Worm (Caenorhabditis elegans) whole organism, midembryonic: Measurements from ENCODE around the gene F01F1.11.

ENCODE experiments used
- T22C8.4 ChIP-seq: fragments of 200-800 bp; sonication (Bioruptor generic); IDR thresholded peaks from 2 replicates; pipeline ENCODE4 v1.3.6; 2022; ENCODE audit warnings: missing genetic modification characterization, missing compliant biosample characterization
- cog-1 ChIP-seq: sonication (generic microtip); optimal IDR thresholded peaks from 2 replicates; lab custom pipeline; 2016; ENCODE audit warnings: missing genetic modification characterization, missing compliant biosample characterization
- flt-1 ChIP-seq: fragments of 200-800 bp; sonication (Bioruptor generic); IDR thresholded peaks from 2 replicates; pipeline ENCODE4 v1.3.6; 2022; ENCODE audit warnings: missing genetic modification characterization, missing compliant biosample characterization
- klf-2 ChIP-seq: fragments of 200-800 bp; sonication (Bioruptor generic); conservative IDR thresholded peaks from 2 replicates; pipeline ENCODE4 v1.3.6; 2022; ENCODE audit warnings: missing genetic modification reagents, missing genetic modification characterization, missing compliant biosample characterization
- med-1 ChIP-seq: sonication (generic microtip); optimal IDR thresholded peaks from 2 replicates; lab custom pipeline; 2017; ENCODE audit warnings: missing genetic modification characterization, mild to moderate bottlenecking, missing compliant biosample characterization, antibody characterized with exemption, missing genetic modification reagents; ENCODE audit not compliant: insufficient read depth
- ref-1 ChIP-seq: fragments of 200-800 bp; sonication (Bioruptor generic); conservative IDR thresholded peaks from 2 replicates; pipeline ENCODE4 v1.3.6; 2022; ENCODE audit warnings: missing genetic modification reagents, missing genetic modification characterization, missing compliant biosample characterization
- tab-1 ChIP-seq: fragments of 200-800 bp; sonication (Bioruptor generic); IDR thresholded peaks from 2 replicates; pipeline ENCODE4 v1.3.6; 2022; ENCODE audit warnings: missing genetic modification characterization, missing compliant biosample characterization
- ztf-23 ChIP-seq: fragments of 200-800 bp; sonication (Bioruptor generic); IDR thresholded peaks from 2 replicates; pipeline ENCODE4 v1.3.6; 2022; ENCODE audit warnings: missing genetic modification reagents, missing genetic modification characterization, missing compliant biosample characterization
- ztf-29 ChIP-seq: fragments of 200-800 bp; sonication (Bioruptor generic); IDR thresholded peaks from 2 replicates; pipeline ENCODE4 v1.3.6; 2022; ENCODE audit warnings: missing genetic modification reagents, missing genetic modification characterization, missing compliant biosample characterization

F01F1.11 gene

DNA sequence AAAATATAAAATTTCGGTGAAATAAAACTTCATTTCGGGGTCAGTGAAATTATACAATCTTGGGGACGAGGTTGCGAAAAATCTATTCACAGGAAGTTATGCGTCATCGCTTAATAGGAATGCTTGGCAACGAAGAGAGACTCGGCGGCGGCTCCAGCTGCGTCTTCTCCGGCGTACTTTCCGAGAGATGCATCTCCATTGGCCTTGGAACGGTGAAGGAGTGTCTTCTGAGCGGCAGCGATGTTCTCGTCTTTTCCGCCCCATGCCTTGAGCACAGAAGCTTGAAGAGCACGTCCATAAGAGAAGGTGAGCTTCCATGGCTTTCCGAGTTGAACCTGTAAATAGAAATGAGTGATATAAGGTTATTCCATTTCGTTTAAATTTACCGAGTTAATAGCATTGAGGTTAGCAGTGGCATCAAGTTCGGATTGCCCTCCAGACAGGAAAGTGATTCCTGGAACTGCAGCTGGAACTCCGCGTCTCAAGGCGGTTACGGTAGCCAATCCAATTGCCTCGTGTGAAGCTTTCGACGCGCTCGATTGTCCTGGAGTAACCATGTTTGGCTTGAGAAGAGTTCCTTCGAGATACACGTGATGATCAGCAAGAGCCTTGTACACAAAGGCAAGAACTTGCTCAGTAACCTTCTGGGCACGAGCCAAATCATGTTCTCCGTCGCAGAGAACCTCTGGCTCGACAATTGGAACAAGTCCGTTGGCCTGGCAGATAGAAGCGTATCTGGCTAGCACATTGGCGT is 3.2 kb upstream of the F01F1.11 start:
- no peak for TF ChIP-seq klf-2 (GFP tag; lab: Robert Waterston, UW)
- no peak for TF ChIP-seq ztf-23 (GFP tag; lab: Robert Waterston, UW)
- no peak for TF ChIP-seq ref-1
- no peak for TF ChIP-seq med-1 (GFP tag; lab: Kevin White, UChicago)
- TF ChIP-seq flt-1 (GFP tag; lab: Robert Waterston, UW): no peak
- TF ChIP-seq tab-1 (GFP tag; lab: Robert Waterston, UW): no peak
- no peak for TF ChIP-seq ztf-29 (GFP tag; lab: Robert Waterston, UW)
- TF ChIP-seq T22C8.4 (GFP tag; lab: Robert Waterston, UW): no peak
- no peak for TF ChIP-seq cog-1 (tag; lab: Kevin White, UChicago)

- TF ChIP-seq T22C8.4 (GFP tag; lab: Robert Waterston, UW): no peak
- TF ChIP-seq klf-2 (GFP tag; lab: Robert Waterston, UW): no peak
- no peak for TF ChIP-seq ref-1
- TF ChIP-seq ztf-29 (GFP tag; lab: Robert Waterston, UW): no peak
- TF ChIP-seq cog-1 (tag; lab: Kevin White, UChicago): no peak
- TF ChIP-seq med-1 (GFP tag; lab: Kevin White, UChicago): no peak
- no peak for TF ChIP-seq flt-1 (GFP tag; lab: Robert Waterston, UW)
These were observed 2.6 kb upstream of the F01F1.11 start for ce11 chrIII:5874263-5874662.

ce11 chrIII:5872288-5872687 is 611 bp upstream of the F01F1.11 start:
- TF ChIP-seq ref-1 (no peak), tab-1 (GFP tag; lab: Robert Waterston, UW) (no peak), ztf-23 (GFP tag; lab: Robert Waterston, UW) (no peak), flt-1 (GFP tag; lab: Robert Waterston, UW) (no peak), klf-2 (GFP tag; lab: Robert Waterston, UW) (no peak), T22C8.4 (GFP tag; lab: Robert Waterston, UW) (no peak), med-1 (GFP tag; lab: Kevin White, UChicago) (no peak), ztf-29 (GFP tag; lab: Robert Waterston, UW) (no peak)

ce11 chrIII:5869429-5869828 is 2.2 kb downstream of the F01F1.11 start, which contains the start of gene F01F1.15:
F01F1.15 (minus strand) TSS chrIII:5869529.
- no peak for TF ChIP-seq ztf-29 (GFP tag; lab: Robert Waterston, UW)
- no peak for TF ChIP-seq cog-1 (tag; lab: Kevin White, UChicago)
- TF ChIP-seq med-1 (GFP tag; lab: Kevin White, UChicago): no peak
- TF ChIP-seq ztf-23 (GFP tag; lab: Robert Waterston, UW): no peak
- no peak for TF ChIP-seq T22C8.4 (GFP tag; lab: Robert Waterston, UW)
- TF ChIP-seq tab-1 (GFP tag; lab: Robert Waterston, UW): no peak
- no peak for TF ChIP-seq ref-1
- no peak for TF ChIP-seq flt-1 (GFP tag; lab: Robert Waterston, UW)
- TF ChIP-seq klf-2 (GFP tag; lab: Robert Waterston, UW): no peak

ce11 chrIII:5868401-5868800 is 3.3 kb downstream of the F01F1.11 start, which contains the start of gene eng-1:
eng-1 (minus strand) TSS chrIII:5868501.
- TF ChIP-seq ref-1 (no peak), tab-1 (GFP tag; lab: Robert Waterston, UW) (no peak), T22C8.4 (GFP tag; lab: Robert Waterston, UW) (no peak), ztf-29 (GFP tag; lab: Robert Waterston, UW) (no peak), med-1 (GFP tag; lab: Kevin White, UChicago) (no peak), ztf-23 (GFP tag; lab: Robert Waterston, UW) (no peak), flt-1 (GFP tag; lab: Robert Waterston, UW) (no peak), cog-1 (tag; lab: Kevin White, UChicago) (no peak), klf-2 (GFP tag; lab: Robert Waterston, UW) (no peak)

ce11 chrIII:5864270-5864669 is 7.4 kb downstream of the F01F1.11 start, which contains the start of gene rabn-5:
rabn-5 (plus strand) TSS chrIII:5864553.
- no peak for TF ChIP-seq ref-1
- no peak for TF ChIP-seq klf-2 (GFP tag; lab: Robert Waterston, UW)
- TF ChIP-seq flt-1 (GFP tag; lab: Robert Waterston, UW): no peak
- TF ChIP-seq cog-1 (tag; lab: Kevin White, UChicago): no peak
- no peak for TF ChIP-seq med-1 (GFP tag; lab: Kevin White, UChicago)
- TF ChIP-seq tab-1 (GFP tag; lab: Robert Waterston, UW): no peak
- no peak for TF ChIP-seq T22C8.4 (GFP tag; lab: Robert Waterston, UW)
- no peak for TF ChIP-seq ztf-29 (GFP tag; lab: Robert Waterston, UW)

- TF ChIP-seq cog-1 (tag; lab: Kevin White, UChicago): no peak
- no peak for TF ChIP-seq tab-1 (GFP tag; lab: Robert Waterston, UW)
- no peak for TF ChIP-seq T22C8.4 (GFP tag; lab: Robert Waterston, UW)
- TF ChIP-seq klf-2 (GFP tag; lab: Robert Waterston, UW): no peak
- TF ChIP-seq flt-1 (GFP tag; lab: Robert Waterston, UW): no peak
- no peak for TF ChIP-seq ztf-23 (GFP tag; lab: Robert Waterston, UW)
- TF ChIP-seq ztf-29 (GFP tag; lab: Robert Waterston, UW): no peak
- no peak for TF ChIP-seq med-1 (GFP tag; lab: Kevin White, UChicago)
- TF ChIP-seq ref-1: no peak
These were observed 7.9 kb downstream of the F01F1.11 start, which contains the start of gene dnpp-1 for ce11 chrIII:5863774-5864173. dnpp-1 (minus strand) TSS chrIII:5863803.

ce11 chrIII:5859008-5859407 is 12.7 kb downstream of the F01F1.11 start, which contains the start of gene dpf-4:
dpf-4 (plus strand) TSS chrIII:5859308.
- no peak for TF ChIP-seq ztf-23 (GFP tag; lab: Robert Waterston, UW)
- no peak for TF ChIP-seq T22C8.4 (GFP tag; lab: Robert Waterston, UW)
- TF ChIP-seq ztf-29 (GFP tag; lab: Robert Waterston, UW): no peak
- TF ChIP-seq klf-2 (GFP tag; lab: Robert Waterston, UW): no peak
- no peak for TF ChIP-seq med-1 (GFP tag; lab: Kevin White, UChicago)
- no peak for TF ChIP-seq tab-1 (GFP tag; lab: Robert Waterston, UW)
- no peak for TF ChIP-seq cog-1 (tag; lab: Kevin White, UChicago)
- TF ChIP-seq ref-1: no peak
- TF ChIP-seq flt-1 (GFP tag; lab: Robert Waterston, UW): no peak
